Worm (Caenorhabditis elegans) whole organism, L4 larva: ENCODE data around the gene aptf-3.
A peak's percentile ranks its signal among the peaks of the same experiment; 100 is the strongest.

Source experiments
- D1046.2 ChIP-seq: fragments of 200-800 bp; sonication (Bioruptor generic); IDR thresholded peaks from 2 replicates; pipeline ENCODE4 v1.3.6; 2022; ENCODE audit warnings: missing genetic modification characterization, missing compliant biosample characterization
- F26F4.8 ChIP-seq: fragments of 200-800 bp; sonication (Bioruptor generic); conservative IDR thresholded peaks from 2 replicates; pipeline ENCODE4 v1.3.6; 2022; ENCODE audit warnings: missing genetic modification characterization, missing compliant biosample characterization
- F37D6.2 ChIP-seq: sonication (generic microtip); optimal IDR thresholded peaks from 2 replicates; lab custom pipeline; 2016; ENCODE audit warnings: mild to moderate bottlenecking, missing genetic modification characterization, missing compliant biosample characterization
- R02D3.7 ChIP-seq: fragments of 150-350 bp; sonication (generic microtip); optimal IDR thresholded peaks from 3 replicates; lab custom pipeline; 2014; ENCODE audit warnings: missing biosample characterization, missing genetic modification characterization
- T20F7.1 ChIP-seq: fragments of 200-800 bp; sonication (Bioruptor generic); optimal IDR thresholded peaks from 2 replicates; lab custom pipeline; 2018; ENCODE audit warnings: mild to moderate bottlenecking, missing genetic modification characterization, missing compliant biosample characterization
- T26A8.4 ChIP-seq: fragments of 200-800 bp; sonication (Bioruptor generic); IDR thresholded peaks from 2 replicates; pipeline ENCODE4 v1.3.6; 2022; ENCODE audit warnings: missing genetic modification characterization, missing compliant biosample characterization
- Y105C5A.15 ChIP-seq: fragments of 200-800 bp; sonication (Bioruptor generic); IDR thresholded peaks from 2 replicates; pipeline ENCODE4 v1.3.6; 2022; ENCODE audit warnings: missing genetic modification characterization, missing compliant biosample characterization
- Y48G9A.11 ChIP-seq: fragments of 200-800 bp; sonication (Bioruptor generic); IDR thresholded peaks from 2 replicates; pipeline ENCODE4 v1.3.6; 2022; ENCODE audit warnings: missing genetic modification reagents, missing genetic modification characterization, missing compliant biosample characterization
- aly-2 ChIP-seq: sonication (generic microtip); optimal IDR thresholded peaks from 2 replicates; lab custom pipeline; 2018; ENCODE audit warnings: missing biosample characterization, missing genetic modification characterization
- ceh-20 ChIP-seq: fragments of 200-800 bp; sonication (Bioruptor generic); IDR thresholded peaks from 2 replicates; pipeline ENCODE4 v1.3.6; 2022; ENCODE audit warnings: missing genetic modification reagents, missing genetic modification characterization, missing compliant biosample characterization
- ceh-82 ChIP-seq: sonication (generic microtip); optimal IDR thresholded peaks from 2 replicates; lab custom pipeline; 2017; ENCODE audit warnings: missing biosample characterization, missing genetic modification characterization
- ctbp-1 ChIP-seq: fragments of 200-800 bp; sonication (Bioruptor generic); IDR thresholded peaks from 2 replicates; pipeline ENCODE4 v1.3.6; 2022; ENCODE audit warnings: missing genetic modification reagents, missing genetic modification characterization, missing compliant biosample characterization
- daf-12 ChIP-seq: fragments of 150-350 bp; optimal IDR thresholded peaks from 2 replicates; lab custom pipeline; 2014; ENCODE audit warnings: missing biosample characterization, missing genetic modification reagents, missing genetic modification characterization
- daf-19 ChIP-seq: fragments of 200-800 bp; sonication (Bioruptor generic); conservative IDR thresholded peaks from 2 replicates; pipeline ENCODE4 v1.3.6; 2022; ENCODE audit warnings: missing genetic modification characterization, missing compliant biosample characterization
- daf-8 ChIP-seq: fragments of 200-800 bp; sonication (Bioruptor generic); IDR thresholded peaks from 2 replicates; pipeline ENCODE4 v1.3.6; 2022; ENCODE audit warnings: missing genetic modification characterization, missing compliant biosample characterization
- duxl-1 ChIP-seq: sonication (generic microtip); optimal IDR thresholded peaks from 2 replicates; lab custom pipeline; 2016; ENCODE audit warnings: mild to moderate bottlenecking, missing genetic modification characterization, moderate library complexity, missing compliant biosample characterization; ENCODE audit not compliant: poor library complexity
- fos-1 ChIP-seq: fragments of 150-350 bp; optimal IDR thresholded peaks from 2 replicates; lab custom pipeline; 2014; ENCODE audit warnings: missing biosample characterization, missing genetic modification characterization
- hif-1 ChIP-seq, 2 experiments: sonication (generic microtip); optimal IDR thresholded peaks; 2 replicates each; lab custom pipeline; 2016 to 2017; ENCODE audit warnings: missing compliant biosample characterization in 2 of 2, missing genetic modification characterization in 2 of 2, missing genetic modification reagents in 2 of 2, missing genotype in 2 of 2, mild to moderate bottlenecking in 1 of 2
- hlh-11 ChIP-seq: fragments of 200-800 bp; sonication (Bioruptor generic); optimal IDR thresholded peaks from 2 replicates; lab custom pipeline; 2018; ENCODE audit warnings: mild to moderate bottlenecking, missing genetic modification characterization, missing compliant biosample characterization
- jun-1 ChIP-seq: fragments of 150-350 bp; optimal IDR thresholded peaks from 2 replicates; lab custom pipeline; 2014; ENCODE audit warnings: missing biosample characterization, missing genetic modification reagents, missing genetic modification characterization
- lim-7 ChIP-seq: fragments of 200-800 bp; sonication (Bioruptor generic); IDR thresholded peaks from 2 replicates; pipeline ENCODE4 v1.3.6; 2022; ENCODE audit warnings: missing genetic modification characterization, missing compliant biosample characterization
- lin-15B ChIP-seq: fragments of 150-350 bp; sonication (generic microtip); optimal IDR thresholded peaks from 3 replicates; lab custom pipeline; 2014; ENCODE audit warnings: missing biosample characterization, missing genetic modification characterization
- lir-3 ChIP-seq: sonication (generic microtip); optimal IDR thresholded peaks from 2 replicates; lab custom pipeline; 2016; ENCODE audit warnings: mild to moderate bottlenecking, missing genetic modification characterization, missing compliant biosample characterization
- lsy-2 ChIP-seq, 2 experiments: fragments of 150-350 bp in 1 of 2; sonication (generic microtip) in 1 of 2; optimal IDR thresholded peaks; 2 replicates each; lab custom pipeline; 2014 to 2017; ENCODE audit warnings: missing biosample characterization in 2 of 2, missing genetic modification characterization in 2 of 2
- mdl-1 ChIP-seq, 2 experiments: fragments of 150-350 bp in 1 of 2; sonication (generic microtip) in 1 of 2; optimal IDR thresholded peaks; 2 replicates each; lab custom pipeline; 2014 to 2017; ENCODE audit warnings: missing biosample characterization in 2 of 2, missing genetic modification characterization in 2 of 2
- mdt-29 ChIP-seq: fragments of 200-800 bp; sonication (Bioruptor generic); IDR thresholded peaks from 2 replicates; pipeline ENCODE4 v1.3.6; 2022; ENCODE audit warnings: missing genetic modification reagents, missing genetic modification characterization, missing compliant biosample characterization
- mep-1 ChIP-seq: fragments of 150-350 bp; sonication (generic microtip); optimal IDR thresholded peaks from 3 replicates; lab custom pipeline; 2014; ENCODE audit warnings: missing biosample characterization, missing genetic modification characterization
- mxl-3 ChIP-seq: fragments of 200-800 bp; sonication (Bioruptor generic); optimal IDR thresholded peaks from 2 replicates; lab custom pipeline; 2018; ENCODE audit warnings: mild to moderate bottlenecking, missing genetic modification characterization, missing compliant biosample characterization
- nhr-102 ChIP-seq: sonication (generic microtip); optimal IDR thresholded peaks from 2 replicates; lab custom pipeline; 2016; ENCODE audit warnings: mild to moderate bottlenecking, missing genetic modification characterization, moderate library complexity, missing compliant biosample characterization
- nhr-111 ChIP-seq: fragments of 200-800 bp; sonication (Bioruptor generic); optimal IDR thresholded peaks from 2 replicates; lab custom pipeline; 2018; ENCODE audit warnings: mild to moderate bottlenecking, missing genetic modification characterization, missing compliant biosample characterization
- nhr-77 ChIP-seq: fragments of 150-350 bp; optimal IDR thresholded peaks from 2 replicates; lab custom pipeline; 2014; ENCODE audit warnings: missing biosample characterization, missing genetic modification characterization
- pqm-1 ChIP-seq: sonication (generic microtip); optimal IDR thresholded peaks from 2 replicates; lab custom pipeline; 2017; ENCODE audit warnings: missing biosample characterization, missing genetic modification characterization
- saeg-2 ChIP-seq: fragments of 200-800 bp; sonication (Bioruptor generic); IDR thresholded peaks from 2 replicates; pipeline ENCODE4 v1.3.6; 2022; ENCODE audit warnings: missing genetic modification reagents, missing genetic modification characterization, missing compliant biosample characterization
- sdz-12 ChIP-seq: fragments of 200-800 bp; sonication (Bioruptor generic); optimal IDR thresholded peaks from 2 replicates; lab custom pipeline; 2018; ENCODE audit warnings: mild to moderate bottlenecking, missing genetic modification characterization, missing compliant biosample characterization
- snpc-4 ChIP-seq: fragments of 150-350 bp; optimal IDR thresholded peaks from 2 replicates; lab custom pipeline; 2014; ENCODE audit warnings: missing biosample characterization, missing genetic modification characterization
- spr-1 ChIP-seq: sonication (generic microtip); optimal IDR thresholded peaks from 2 replicates; lab custom pipeline; 2016; ENCODE audit warnings: mild to moderate bottlenecking, missing genetic modification characterization, missing compliant biosample characterization
- spr-3 ChIP-seq: fragments of 200-800 bp; sonication (Bioruptor generic); optimal IDR thresholded peaks from 2 replicates; lab custom pipeline; 2018; ENCODE audit warnings: mild to moderate bottlenecking, missing genetic modification characterization, missing compliant biosample characterization
- tag-97 ChIP-seq: fragments of 200-800 bp; sonication (Bioruptor generic); IDR thresholded peaks from 2 replicates; pipeline ENCODE4 v1.3.6; 2022; ENCODE audit warnings: missing genetic modification characterization, missing compliant biosample characterization
- unc-130 ChIP-seq: sonication (generic microtip); optimal IDR thresholded peaks from 2 replicates; lab custom pipeline; 2016; ENCODE audit warnings: missing genetic modification reagents, missing genetic modification characterization, missing compliant biosample characterization
- unc-39 ChIP-seq: sonication (generic microtip); optimal IDR thresholded peaks from 2 replicates; lab custom pipeline; 2017; ENCODE audit warnings: missing biosample characterization, missing genetic modification characterization
- unc-62 ChIP-seq, 3 experiments: fragments of 150-350 bp in 1 of 3; sonication (generic microtip); optimal IDR thresholded peaks in 2 of 3; peaks in 1 of 3; 1 replicate in 1 of 3; 2 replicates in 2 of 3; lab custom pipeline; 2014 to 2017; ENCODE audit warnings: missing biosample characterization in 3 of 3, missing genetic modification characterization in 3 of 3, missing genetic modification reagents in 3 of 3, missing genotype in 1 of 3
- vab-7 ChIP-seq: fragments of 200-800 bp; sonication (Bioruptor generic); IDR thresholded peaks from 2 replicates; pipeline ENCODE4 v1.3.6; 2022; ENCODE audit warnings: missing genetic modification reagents, missing genetic modification characterization, missing compliant biosample characterization
- zfp-2 ChIP-seq: sonication (generic microtip); optimal IDR thresholded peaks from 2 replicates; lab custom pipeline; 2016; ENCODE audit warnings: mild to moderate bottlenecking, missing genetic modification characterization, missing compliant biosample characterization
- zip-11 ChIP-seq: fragments of 200-800 bp; sonication (Bioruptor generic); IDR thresholded peaks from 2 replicates; pipeline ENCODE4 v1.3.6; 2022; ENCODE audit warnings: missing genetic modification characterization, missing compliant biosample characterization
- zip-2 ChIP-seq: fragments of 150-350 bp; optimal IDR thresholded peaks from 2 replicates; lab custom pipeline; 2014; ENCODE audit warnings: missing biosample characterization, missing genetic modification characterization

aptf-3 gene

DNA sequence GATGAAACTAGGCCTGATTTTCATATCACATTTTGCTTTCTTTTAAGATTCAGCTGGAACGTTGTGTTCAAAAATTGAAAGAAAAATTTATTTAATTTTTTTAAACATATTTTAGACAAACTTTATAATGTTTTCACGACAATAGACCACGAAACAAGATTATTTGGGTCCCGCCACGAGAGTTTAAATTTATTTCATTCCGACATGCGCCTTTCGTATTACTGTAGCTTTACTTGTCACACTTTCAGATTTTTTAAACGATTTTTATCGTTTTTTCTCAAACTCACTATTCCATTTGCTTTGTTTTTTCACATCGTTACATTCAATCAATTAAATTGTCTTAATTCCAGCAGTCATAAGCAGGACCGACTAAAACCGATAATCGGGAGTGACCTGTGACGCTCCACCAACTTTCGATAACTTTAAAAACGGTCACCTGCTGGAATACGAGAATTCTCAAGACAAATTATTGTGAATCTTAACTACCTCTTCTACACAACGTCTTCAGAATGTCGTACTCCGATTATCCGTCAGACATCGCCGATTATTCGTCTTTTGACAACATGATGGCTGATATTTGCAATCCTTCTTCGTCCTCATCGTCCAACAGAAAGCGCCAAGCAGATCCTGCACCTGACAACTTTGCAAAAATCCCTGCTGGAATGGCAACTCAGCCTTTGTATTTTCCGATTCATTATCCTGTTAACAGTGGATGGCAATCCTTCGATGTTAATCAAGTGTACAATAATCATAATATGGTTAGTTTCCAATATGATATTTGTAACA lies at the start of gene aptf-3:
Gene aptf-3 (plus strand): TSS at position 351 of the 786 bp plus-strand sequence.
- TF ChIP-seq hlh-11 (tag; lab: Kevin White, UChicago) (no peak), unc-62 (GFP tag; optimal IDR thresholded peaks at IDR 0.05 in 1 of 2; lab: Kevin White, UChicago) (peak in 1 of 2 experiments; percentile 94), unc-62 (tag; optimal IDR thresholded peaks at IDR 0.05; lab: Kevin White, UChicago) (no peak)
- TF ChIP-seq, all 104 proteins: peak for 1

- no peak for TF ChIP-seq D1046.2 (GFP tag; lab: Robert Waterston, UW)
- TF ChIP-seq aly-2 (tag; lab: Kevin White, UChicago): no peak
- no peak for TF ChIP-seq jun-1 (tag; lab: Kevin White, UChicago)
- no peak for TF ChIP-seq nhr-102 (tag; lab: Kevin White, UChicago)
- TF ChIP-seq zip-2 (tag; lab: Kevin White, UChicago): no peak
- no peak for TF ChIP-seq spr-1 (tag; lab: Kevin White, UChicago)
- TF ChIP-seq duxl-1 (tag; lab: Kevin White, UChicago): no peak
- TF ChIP-seq lim-7 (GFP tag; lab: Robert Waterston, UW): no peak
- no peak for TF ChIP-seq unc-39
- no peak for TF ChIP-seq T20F7.1 (GFP tag; lab: Kevin White, UChicago)
- TF ChIP-seq daf-19 (GFP tag; lab: Robert Waterston, UW): no peak
- no peak for TF ChIP-seq Y105C5A.15 (GFP tag; lab: Robert Waterston, UW)
- no peak for TF ChIP-seq ceh-20 (GFP tag; lab: Robert Waterston, UW)
- no peak for TF ChIP-seq mxl-3 (GFP tag; lab: Kevin White, UChicago)
- no peak for TF ChIP-seq lsy-2 (tag; optimal IDR thresholded peaks at IDR 0.05; lab: Kevin White, UChicago)
- TF ChIP-seq spr-3 (GFP tag; lab: Kevin White, UChicago): no peak
- TF ChIP-seq zip-11 (GFP tag; lab: Robert Waterston, UW): no peak
- TF ChIP-seq zfp-2 (tag; lab: Kevin White, UChicago): no peak
- no peak for TF ChIP-seq hif-1 (tag; optimal IDR thresholded peaks at IDR 0.05; lab: Kevin White, UChicago)
- TF ChIP-seq R02D3.7 (tag; lab: Kevin White, UChicago): no peak
Observed at ce11 chrII:8545315-8545714, 48.7 kb upstream of the aptf-3 start, which contains the start of gene decr-1.2. TSS of gene decr-1.2 (plus strand) at chrII:8545615.

DNA sequence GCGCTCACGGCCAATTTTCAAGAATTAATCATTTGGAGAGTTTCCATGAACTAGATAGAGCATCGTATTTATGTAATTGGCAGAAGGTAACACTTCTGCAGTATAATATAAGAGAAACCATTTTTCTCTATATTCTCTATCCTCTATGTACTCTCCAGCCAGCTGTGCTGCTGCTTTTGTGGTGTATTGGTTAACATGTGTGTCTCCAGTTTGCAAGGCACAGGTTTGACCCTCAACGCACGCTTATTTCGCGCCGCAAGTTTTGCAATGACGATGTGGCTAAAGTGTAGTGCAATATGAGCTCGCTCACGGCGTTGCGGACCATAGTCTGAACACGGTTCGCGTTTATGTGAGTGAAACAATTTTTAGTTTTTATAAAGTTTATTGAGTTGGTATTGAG lies 47.0 kb upstream of the aptf-3 start:
- TF ChIP-seq lir-3 (tag; lab: Kevin White, UChicago) (peak; percentile 53), lsy-2 (tag; optimal IDR thresholded peaks at IDR 0.05; lab: Kevin White, UChicago) (no peak), T26A8.4 (GFP tag; lab: Robert Waterston, UW) (no peak; the same call in 1 of the 2 replicates), tag-97 (GFP tag; lab: Robert Waterston, UW) (0 out of 2 replicates have a peak, but pooled peaks have one; percentile 61), mdl-1 (tag; optimal IDR thresholded peaks at IDR 0.05; lab: Kevin White, UChicago) (peak in 1 of 2 experiments; percentile 52), daf-8 (no peak), sdz-12 (GFP tag; lab: Kevin White, UChicago) (peak; percentile 61), daf-12 (tag; lab: Kevin White, UChicago) (no peak), nhr-77 (tag; lab: Kevin White, UChicago) (peak; percentile 13), ctbp-1 (GFP tag; lab: Robert Waterston, UW) (peak; percentile 87), spr-1 (tag; lab: Kevin White, UChicago) (peak; percentile 85), fos-1 (tag; lab: Kevin White, UChicago) (no peak), snpc-4 (tag; lab: Kevin White, UChicago) (no peak), mep-1 (no peak), ceh-82 (tag; lab: Kevin White, UChicago) (no peak), vab-7 (GFP tag; lab: Robert Waterston, UW) (no peak; the same call in none of the 2 replicates), F26F4.8 (GFP tag; lab: Robert Waterston, UW) (peak; percentile 91), mxl-3 (GFP tag; lab: Kevin White, UChicago) (peak; percentile 88), hif-1 (tag; optimal IDR thresholded peaks at IDR 0.05; lab: Kevin White, UChicago) (peak in 1 of 2 experiments; percentile 5), pqm-1 (tag; lab: Kevin White, UChicago) (peak; percentile 6), mdt-29 (GFP tag; lab: Robert Waterston, UW) (no peak; the same call in 1 of the 2 replicates), unc-62 (GFP tag; optimal IDR thresholded peaks at IDR 0.05 in 1 of 2; lab: Kevin White, UChicago) (no peak), unc-62 (tag; optimal IDR thresholded peaks at IDR 0.05; lab: Kevin White, UChicago) (no peak), saeg-2 (GFP tag; lab: Robert Waterston, UW) (peak; percentile 61; the same call in 1 of the 2 replicates), nhr-111 (GFP tag; lab: Kevin White, UChicago) (peak; percentile 89), D1046.2 (GFP tag; lab: Robert Waterston, UW) (no peak), F37D6.2 (tag; lab: Kevin White, UChicago) (peak; percentile 21), unc-130 (GFP tag; lab: Kevin White, UChicago) (peak; percentile 47), Y48G9A.11 (GFP tag; lab: Robert Waterston, UW) (no peak), lin-15B (no peak)
